Worm (Caenorhabditis elegans) whole organism, L4 larva: ENCODE data around the gene ZK863.8.
A peak's percentile ranks its signal among the peaks of the same experiment; 100 is the strongest.

ENCODE experiments used
- T20F7.1 ChIP-seq: fragments of 200-800 bp; sonication (Bioruptor generic); optimal IDR thresholded peaks from 2 replicates; lab custom pipeline; 2018; ENCODE audit warnings: mild to moderate bottlenecking, missing genetic modification characterization, missing compliant biosample characterization
- T26A8.4 ChIP-seq: fragments of 200-800 bp; sonication (Bioruptor generic); IDR thresholded peaks from 2 replicates; pipeline ENCODE4 v1.3.6; 2022; ENCODE audit warnings: missing genetic modification characterization, missing compliant biosample characterization
- Y48G9A.11 ChIP-seq: fragments of 200-800 bp; sonication (Bioruptor generic); IDR thresholded peaks from 2 replicates; pipeline ENCODE4 v1.3.6; 2022; ENCODE audit warnings: missing genetic modification reagents, missing genetic modification characterization, missing compliant biosample characterization
- ZK546.5 ChIP-seq, 2 experiments: sonication (generic microtip); optimal IDR thresholded peaks; 2 replicates each; lab custom pipeline; 2017; ENCODE audit warnings: missing biosample characterization in 2 of 2, missing genetic modification characterization in 2 of 2
- aha-1 ChIP-seq: fragments of 150-350 bp; peaks from one replicate; lab custom pipeline; 2014; ENCODE audit warnings: missing biosample characterization, missing genetic modification characterization
- aly-2 ChIP-seq: sonication (generic microtip); optimal IDR thresholded peaks from 2 replicates; lab custom pipeline; 2018; ENCODE audit warnings: missing biosample characterization, missing genetic modification characterization
- ama-1 ChIP-seq: fragments of 150-350 bp; optimal IDR thresholded peaks from 2 replicates; lab custom pipeline; 2014; ENCODE audit warnings: inconsistent platforms, mixed read lengths
- arid-1 ChIP-seq: fragments of 200-800 bp; sonication (Bioruptor generic); conservative IDR thresholded peaks from 2 replicates; pipeline ENCODE4 v1.3.6; 2022; ENCODE audit warnings: missing genetic modification reagents, missing genetic modification characterization, missing compliant biosample characterization
- ceh-32 ChIP-seq: sonication (generic microtip); optimal IDR thresholded peaks from 2 replicates; lab custom pipeline; 2016; ENCODE audit warnings: mild to moderate bottlenecking, missing genetic modification characterization, missing compliant biosample characterization; ENCODE audit not compliant: poor library complexity
- ces-1 ChIP-seq: fragments of 150-350 bp; sonication (generic microtip); optimal IDR thresholded peaks from 4 replicates; lab custom pipeline; 2014; ENCODE audit warnings: missing biosample characterization, missing genetic modification reagents, missing genetic modification characterization
- ctbp-1 ChIP-seq: fragments of 200-800 bp; sonication (Bioruptor generic); IDR thresholded peaks from 2 replicates; pipeline ENCODE4 v1.3.6; 2022; ENCODE audit warnings: missing genetic modification reagents, missing genetic modification characterization, missing compliant biosample characterization
- daf-16 ChIP-seq, 3 experiments: sonication (generic microtip); optimal IDR thresholded peaks; 2 replicates each; lab custom pipeline; 2016 to 2017; ENCODE audit warnings: missing genetic modification characterization in 3 of 3, missing genetic modification reagents in 3 of 3, mild to moderate bottlenecking in 2 of 3, missing compliant biosample characterization in 2 of 3, missing biosample characterization in 1 of 3, moderate library complexity in 1 of 3
- daf-8 ChIP-seq: fragments of 200-800 bp; sonication (Bioruptor generic); IDR thresholded peaks from 2 replicates; pipeline ENCODE4 v1.3.6; 2022; ENCODE audit warnings: missing genetic modification characterization, missing compliant biosample characterization
- dpl-1 ChIP-seq: fragments of 150-350 bp; optimal IDR thresholded peaks from 2 replicates; lab custom pipeline; 2014; ENCODE audit warnings: missing biosample characterization, missing genetic modification reagents, missing genetic modification characterization
- dve-1 ChIP-seq: sonication (generic microtip); optimal IDR thresholded peaks from 2 replicates; lab custom pipeline; 2017; ENCODE audit warnings: antibody characterized with exemption, mild to moderate bottlenecking, missing genetic modification characterization, missing compliant biosample characterization; ENCODE audit not compliant: insufficient read depth
- egl-43 ChIP-seq: fragments of 200-800 bp; sonication (Bioruptor generic); IDR thresholded peaks from 2 replicates; pipeline ENCODE4 v1.3.6; 2022; ENCODE audit warnings: missing genetic modification reagents, missing genetic modification characterization, missing compliant biosample characterization
- hif-1 ChIP-seq, 2 experiments: sonication (generic microtip); optimal IDR thresholded peaks; 2 replicates each; lab custom pipeline; 2016 to 2017; ENCODE audit warnings: missing compliant biosample characterization in 2 of 2, missing genetic modification characterization in 2 of 2, missing genetic modification reagents in 2 of 2, missing genotype in 2 of 2, mild to moderate bottlenecking in 1 of 2
- lin-38 ChIP-seq: fragments of 200-800 bp; sonication (Bioruptor generic); IDR thresholded peaks from 2 replicates; pipeline ENCODE4 v1.3.6; 2022; ENCODE audit warnings: missing genetic modification reagents, missing genetic modification characterization, missing compliant biosample characterization
- madf-9 ChIP-seq: fragments of 200-800 bp; sonication (Bioruptor generic); conservative IDR thresholded peaks from 2 replicates; pipeline ENCODE4 v1.3.6; 2022; ENCODE audit warnings: missing genetic modification reagents, missing genetic modification characterization, missing compliant biosample characterization
- mes-2 ChIP-seq: sonication (generic microtip); optimal IDR thresholded peaks from 2 replicates; lab custom pipeline; 2016; ENCODE audit warnings: missing genotype, mild to moderate bottlenecking, missing genetic modification characterization, missing compliant biosample characterization; ENCODE audit not compliant: poor library complexity, severe bottlenecking
- mxl-2 ChIP-seq: fragments of 200-800 bp; sonication (Bioruptor generic); conservative IDR thresholded peaks from 2 replicates; pipeline ENCODE4 v1.3.6; 2022; ENCODE audit warnings: missing genetic modification reagents, missing genetic modification characterization, missing compliant biosample characterization
- nhr-102 ChIP-seq: sonication (generic microtip); optimal IDR thresholded peaks from 2 replicates; lab custom pipeline; 2016; ENCODE audit warnings: mild to moderate bottlenecking, missing genetic modification characterization, moderate library complexity, missing compliant biosample characterization
- nhr-11 ChIP-seq: fragments of 150-350 bp; optimal IDR thresholded peaks from 2 replicates; lab custom pipeline; 2014; ENCODE audit warnings: missing biosample characterization, missing genetic modification characterization
- nhr-25 ChIP-seq: sonication (generic microtip); optimal IDR thresholded peaks from 2 replicates; lab custom pipeline; 2017; ENCODE audit warnings: missing genetic modification characterization, mild to moderate bottlenecking, missing compliant biosample characterization, antibody characterized with exemption, moderate library complexity, borderline replicate concordance; ENCODE audit not compliant: insufficient read depth
- nhr-48 ChIP-seq: sonication (generic microtip); optimal IDR thresholded peaks from 2 replicates; lab custom pipeline; 2016; ENCODE audit warnings: mild to moderate bottlenecking, missing genetic modification characterization, missing compliant biosample characterization
- nhr-6 ChIP-seq: fragments of 150-350 bp; optimal IDR thresholded peaks from 2 replicates; lab custom pipeline; 2014; ENCODE audit warnings: missing biosample characterization, missing genetic modification characterization
- pqm-1 ChIP-seq: sonication (generic microtip); optimal IDR thresholded peaks from 2 replicates; lab custom pipeline; 2017; ENCODE audit warnings: missing biosample characterization, missing genetic modification characterization
- rbr-2 ChIP-seq: sonication (generic microtip); optimal IDR thresholded peaks from 2 replicates; lab custom pipeline; 2016; ENCODE audit warnings: missing genotype, missing genetic modification characterization, missing compliant biosample characterization
- skn-1 ChIP-seq: fragments of 150-350 bp; optimal IDR thresholded peaks from 2 replicates; lab custom pipeline; 2014; ENCODE audit warnings: missing biosample characterization, missing genetic modification characterization
- tag-97 ChIP-seq: fragments of 200-800 bp; sonication (Bioruptor generic); IDR thresholded peaks from 2 replicates; pipeline ENCODE4 v1.3.6; 2022; ENCODE audit warnings: missing genetic modification characterization, missing compliant biosample characterization
- unc-39 ChIP-seq: sonication (generic microtip); optimal IDR thresholded peaks from 2 replicates; lab custom pipeline; 2017; ENCODE audit warnings: missing biosample characterization, missing genetic modification characterization
- unc-62 ChIP-seq, 3 experiments: fragments of 150-350 bp in 1 of 3; sonication (generic microtip); optimal IDR thresholded peaks in 2 of 3; peaks in 1 of 3; 1 replicate in 1 of 3; 2 replicates in 2 of 3; lab custom pipeline; 2014 to 2017; ENCODE audit warnings: missing biosample characterization in 3 of 3, missing genetic modification characterization in 3 of 3, missing genetic modification reagents in 3 of 3, missing genotype in 1 of 3
- zfp-3 ChIP-seq: fragments of 200-800 bp; sonication (Bioruptor generic); conservative IDR thresholded peaks from 2 replicates; pipeline ENCODE4 v1.3.6; 2022; ENCODE audit warnings: missing genetic modification reagents, missing genetic modification characterization, missing compliant biosample characterization
- zip-11 ChIP-seq: fragments of 200-800 bp; sonication (Bioruptor generic); IDR thresholded peaks from 2 replicates; pipeline ENCODE4 v1.3.6; 2022; ENCODE audit warnings: missing genetic modification characterization, missing compliant biosample characterization
- zip-2 ChIP-seq: fragments of 150-350 bp; optimal IDR thresholded peaks from 2 replicates; lab custom pipeline; 2014; ENCODE audit warnings: missing biosample characterization, missing genetic modification characterization

ZK863.8 gene

ce11 chrV:12188830-12189229 is 1.5 kb upstream of the ZK863.8 start:
- TF ChIP-seq pqm-1 (tag; lab: Kevin White, UChicago) (no peak), unc-39 (no peak), nhr-48 (no peak), zfp-3 (GFP tag; lab: Robert Waterston, UW) (no peak), mxl-2 (no peak), aly-2 (no peak), arid-1 (GFP tag; lab: Robert Waterston, UW) (no peak), nhr-25 (tag; lab: Kevin White, UChicago) (no peak), hif-1 (tag; optimal IDR thresholded peaks at IDR 0.05; lab: Kevin White, UChicago) (no peak), rbr-2 (tag; lab: Kevin White, UChicago) (no peak), daf-8 (no peak), ceh-32 (tag; lab: Kevin White, UChicago) (no peak), lin-38 (GFP tag; lab: Robert Waterston, UW) (no peak), ama-1 (lab: Kevin White, UChicago) (no peak), zip-2 (no peak), nhr-11 (tag; lab: Kevin White, UChicago) (no peak), egl-43 (GFP tag; lab: Robert Waterston, UW) (no peak)

ce11 chrV:12184308-12184999 is 2.9 kb downstream of the ZK863.8 start, which contains the start of gene srd-4:
TSS of gene srd-4 (plus strand) at chrV:12184949.
- TF ChIP-seq daf-16 (GFP tag; optimal IDR thresholded peaks at IDR 0.05; lab: Kevin White, UChicago) (no peak), daf-16 (tag; optimal IDR thresholded peaks at IDR 0.05; lab: Kevin White, UChicago) (peak; percentile 25), ces-1 (GFP tag; lab: Kevin White, UChicago) (no peak), ceh-32 (tag; lab: Kevin White, UChicago) (no peak), dpl-1 (GFP tag; lab: Kevin White, UChicago) (peak; percentile 91), madf-9 (GFP tag; lab: Robert Waterston, UW) (no peak), ctbp-1 (no peak), dve-1 (tag; lab: Kevin White, UChicago) (no peak), T26A8.4 (GFP tag; lab: Robert Waterston, UW) (no peak), nhr-6 (no peak), mxl-2 (no peak), zip-11 (GFP tag; lab: Robert Waterston, UW) (no peak), Y48G9A.11 (GFP tag; lab: Robert Waterston, UW) (peak; percentile 94), mes-2 (tag; lab: Kevin White, UChicago) (peak; percentile 19), T20F7.1 (GFP tag; lab: Kevin White, UChicago) (peak; percentile 92)

DNA sequence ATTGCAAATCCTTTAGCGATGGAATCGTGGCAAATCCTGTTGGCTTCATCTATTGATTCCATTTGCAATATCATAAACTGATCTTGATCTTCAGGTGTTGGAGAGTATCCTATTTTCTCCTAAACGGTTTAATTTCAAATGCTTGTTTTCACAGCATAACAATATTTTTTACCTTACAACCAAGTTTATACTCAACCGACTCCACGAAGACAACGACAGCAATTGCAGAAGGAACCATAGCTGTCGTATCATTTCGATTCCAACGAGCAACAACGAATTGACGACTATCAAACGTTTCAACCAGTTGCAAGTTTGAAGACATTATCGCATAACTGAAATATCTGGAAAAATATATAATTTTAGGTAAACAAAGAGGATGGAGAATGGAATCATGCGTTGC is 3.5 kb downstream of the ZK863.8 start, which contains the start of gene usip-1:
Gene usip-1, minus strand, starts transcription at position 341 of the 400 bp plus-strand sequence.
- TF ChIP-seq skn-1 (tag; lab: Kevin White, UChicago) (no peak), unc-62 (GFP tag; optimal IDR thresholded peaks at IDR 0.05 in 1 of 2; lab: Kevin White, UChicago) (peak in 1 of 2 experiments; percentile 96), unc-62 (tag; optimal IDR thresholded peaks at IDR 0.05; lab: Kevin White, UChicago) (no peak)
- TF ChIP-seq, all 104 proteins: peak for 1

DNA sequence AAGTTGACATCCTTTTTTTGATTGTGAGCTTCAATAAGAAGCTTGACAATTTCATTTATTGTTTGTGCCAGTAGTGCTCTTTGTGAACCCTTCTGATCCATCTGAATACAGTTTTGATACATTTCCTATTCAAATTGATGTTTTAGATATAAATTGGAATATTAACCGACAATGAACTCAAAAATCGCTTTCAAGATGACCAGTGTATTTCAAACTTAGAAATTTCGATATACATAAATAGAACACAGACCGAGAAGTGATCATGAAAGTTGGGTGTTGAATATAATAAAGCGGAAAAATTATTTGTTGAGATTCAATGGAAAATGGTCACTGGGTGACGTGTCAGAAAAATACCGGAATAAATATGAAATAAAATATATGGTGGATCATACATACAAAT is 6.0 kb downstream of the ZK863.8 start, which contains the start of gene elpc-3:
Gene elpc-3, minus strand, starts transcription at position 101 of the 400 bp plus-strand sequence.
- TF ChIP-seq daf-8 = no peak
- no peak for TF ChIP-seq ZK546.5 (tag; optimal IDR thresholded peaks at IDR 0.05; lab: Kevin White, UChicago)
- no peak for TF ChIP-seq tag-97 (GFP tag; lab: Robert Waterston, UW)
- no peak for TF ChIP-seq arid-1 (GFP tag; lab: Robert Waterston, UW)
- TF ChIP-seq aha-1 (tag; lab: Kevin White, UChicago) = no peak
- no peak for TF ChIP-seq nhr-25 (tag; lab: Kevin White, UChicago)
- TF ChIP-seq nhr-102 (tag; lab: Kevin White, UChicago) = no peak
- TF ChIP-seq, all 104 proteins: peak for 0
